Fruit fly (Drosophila melanogaster): ENCODE data around the gene klu.

Gene klu

DNA sequence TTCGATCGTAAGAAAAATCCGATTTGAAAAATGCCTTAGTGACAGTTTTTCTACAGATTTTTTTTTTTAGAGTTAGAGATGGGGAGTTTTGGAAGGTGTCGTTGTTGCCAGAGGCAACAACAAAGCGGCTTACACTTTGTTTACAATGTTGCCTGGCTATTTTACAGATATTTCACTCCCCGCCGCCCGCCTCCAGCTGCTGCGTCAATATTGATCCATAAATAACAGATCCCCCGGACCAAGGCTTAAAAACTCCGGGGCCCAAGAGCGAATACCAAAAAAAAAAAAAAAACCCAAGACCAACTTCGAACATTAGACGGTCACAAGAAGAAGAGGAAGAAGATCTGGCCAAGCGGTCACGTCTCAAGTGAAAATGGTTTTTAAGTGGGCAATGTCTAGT is 6.1 kb downstream of the klu start:
- peak; percentile 53 for TF ChIP-seq fkh (GFP tag; optimal IDR thresholded peaks at IDR 0.05)
- no peak for TF ChIP-seq CG31627 (GFP tag; optimal IDR thresholded peaks at IDR 0.05)

DNA sequence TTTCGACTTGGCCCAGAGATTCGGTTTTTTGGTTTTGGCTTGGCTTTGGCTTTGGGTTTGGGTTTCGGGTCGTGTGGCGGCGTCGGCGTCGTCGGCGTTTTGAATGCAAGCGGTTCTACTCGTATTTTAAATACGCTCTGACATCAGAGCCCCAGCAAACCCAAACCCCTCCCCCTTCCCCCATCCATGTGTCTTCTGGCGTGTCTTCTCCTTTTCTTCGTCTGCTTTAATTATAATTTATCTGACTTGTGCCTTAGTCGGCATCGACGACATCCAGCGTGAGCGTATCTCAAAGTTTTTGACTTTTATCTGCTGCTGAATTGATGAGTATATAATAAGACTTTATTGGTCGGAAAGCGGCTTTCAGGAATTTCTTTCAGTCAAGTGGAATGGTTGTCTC is 7.3 kb downstream of the klu start:
- TF ChIP-seq CG4318 (GFP tag; optimal IDR thresholded peaks at IDR 0.05) (no peak), Sox14 (GFP tag; optimal IDR thresholded peaks at IDR 0.05) (no peak), topi (GFP tag; optimal IDR thresholded peaks at IDR 0.05) (no peak), CG10669 (GFP tag; optimal IDR thresholded peaks at IDR 0.05) (no peak), dsx (GFP tag; optimal IDR thresholded peaks at IDR 0.05; ENCODE audit: poor library complexity, severe bottlenecking) (no peak), Lpt (GFP tag; optimal IDR thresholded peaks at IDR 0.05) (no peak), CG6163 (GFP tag; IDR thresholded peaks at IDR 0.05) (no peak), CG9139 (GFP tag; optimal IDR thresholded peaks at IDR 0.05) (no peak), CG8319 (GFP tag; optimal IDR thresholded peaks at IDR 0.05) (no peak), CG10631 (GFP tag; optimal IDR thresholded peaks at IDR 0.05) (no peak), CG6854 (GFP tag; optimal IDR thresholded peaks at IDR 0.05) (no peak)

DNA sequence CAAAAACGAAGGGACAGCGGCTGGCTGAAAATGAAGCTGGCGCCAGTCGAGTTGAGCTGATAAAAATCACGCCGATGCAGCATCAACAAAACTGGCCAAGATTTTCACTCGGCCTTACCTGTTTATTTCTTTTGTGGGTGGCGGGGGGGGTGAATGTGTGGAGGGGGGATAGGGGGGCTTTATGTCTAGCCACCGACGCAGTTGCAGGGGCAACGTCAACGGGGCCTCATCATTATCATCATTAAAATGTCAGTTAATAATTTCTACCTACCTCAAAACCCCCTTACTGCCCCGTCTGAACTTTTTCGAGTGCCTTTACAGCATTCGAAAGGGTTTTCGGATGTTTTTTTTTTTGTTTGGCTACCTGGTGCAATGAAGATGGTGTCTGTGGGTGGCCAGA is 9.4 kb downstream of the klu start:
- no peak for TF ChIP-seq CG4318 (GFP tag; optimal IDR thresholded peaks at IDR 0.05)
- no peak for TF ChIP-seq CG6854 (GFP tag; optimal IDR thresholded peaks at IDR 0.05)
- no peak for TF ChIP-seq Hr4 (GFP tag; optimal IDR thresholded peaks at IDR 0.05)
- TF ChIP-seq CG3919 (GFP tag; optimal IDR thresholded peaks at IDR 0.05): no peak
- TF ChIP-seq CG6792 (GFP tag; optimal IDR thresholded peaks at IDR 0.05): no peak
- TF ChIP-seq lz (GFP tag; optimal IDR thresholded peaks at IDR 0.05): no peak
- no peak for TF ChIP-seq Eip78C (GFP tag)
- TF ChIP-seq net (GFP tag; optimal IDR thresholded peaks at IDR 0.05): no peak
- no peak for TF ChIP-seq CG8119 (GFP tag; IDR thresholded peaks at IDR 0.05)
- no peak for TF ChIP-seq Sox102F (GFP tag; optimal IDR thresholded peaks at IDR 0.05)
- no peak for TF ChIP-seq CG16779 (tag; optimal IDR thresholded peaks at IDR 0.05)
- no peak for TF ChIP-seq CG8319 (GFP tag; optimal IDR thresholded peaks at IDR 0.05)
- no peak for TF ChIP-seq fd59A (GFP tag; optimal IDR thresholded peaks at IDR 0.05)
- TF ChIP-seq CG34406 (GFP tag; optimal IDR thresholded peaks at IDR 0.05): no peak
- TF ChIP-seq CG15336 (GFP tag; IDR thresholded peaks at IDR 0.05): no peak
- TF ChIP-seq CG11762 (GFP tag; optimal IDR thresholded peaks at IDR 0.05; ENCODE audit: insufficient read depth): no peak
- no peak for TF ChIP-seq cyc (GFP tag; optimal IDR thresholded peaks at IDR 0.05)
- TF ChIP-seq Eip75B (GFP tag; optimal IDR thresholded peaks at IDR 0.05): no peak
- TF ChIP-seq dsx (GFP tag; optimal IDR thresholded peaks at IDR 0.05; ENCODE audit: poor library complexity, severe bottlenecking): no peak

DNA sequence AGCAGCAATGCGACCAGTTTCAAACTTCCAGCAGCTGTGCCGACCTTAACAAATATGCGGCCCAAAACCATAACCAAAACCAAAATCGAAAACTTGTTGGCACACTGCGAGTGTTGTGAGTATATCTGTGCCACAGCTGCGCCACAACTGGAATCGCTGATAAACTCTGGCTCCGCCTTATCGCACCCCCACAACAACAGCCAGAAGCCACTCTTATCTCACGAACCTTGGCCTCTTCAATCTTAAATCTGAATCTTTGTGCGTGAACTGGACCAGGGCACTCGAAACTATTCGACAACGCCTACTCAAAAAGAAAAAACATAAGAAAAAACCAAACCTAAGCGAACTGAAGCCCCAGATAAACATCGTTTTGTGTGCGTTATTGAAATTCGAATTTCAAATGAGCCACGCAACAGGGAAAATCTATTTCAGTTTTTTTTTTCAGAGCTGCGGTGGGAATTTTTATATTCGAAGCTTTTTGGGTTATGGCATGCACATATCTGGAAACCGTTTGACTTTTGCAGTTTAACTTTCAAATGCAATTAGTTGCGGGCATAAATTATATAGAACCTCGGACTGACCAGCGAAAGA is 11.7 kb downstream of the klu start:
- TF ChIP-seq Hr38 (GFP tag; optimal IDR thresholded peaks at IDR 0.05): no peak
- peak; percentile 97 for TF ChIP-seq svp (GFP tag)
- TF ChIP-seq CG11294 (GFP tag; IDR thresholded peaks at IDR 0.05): 0 out of 2 replicates have a peak, but pooled peaks have one; percentile 6

DNA sequence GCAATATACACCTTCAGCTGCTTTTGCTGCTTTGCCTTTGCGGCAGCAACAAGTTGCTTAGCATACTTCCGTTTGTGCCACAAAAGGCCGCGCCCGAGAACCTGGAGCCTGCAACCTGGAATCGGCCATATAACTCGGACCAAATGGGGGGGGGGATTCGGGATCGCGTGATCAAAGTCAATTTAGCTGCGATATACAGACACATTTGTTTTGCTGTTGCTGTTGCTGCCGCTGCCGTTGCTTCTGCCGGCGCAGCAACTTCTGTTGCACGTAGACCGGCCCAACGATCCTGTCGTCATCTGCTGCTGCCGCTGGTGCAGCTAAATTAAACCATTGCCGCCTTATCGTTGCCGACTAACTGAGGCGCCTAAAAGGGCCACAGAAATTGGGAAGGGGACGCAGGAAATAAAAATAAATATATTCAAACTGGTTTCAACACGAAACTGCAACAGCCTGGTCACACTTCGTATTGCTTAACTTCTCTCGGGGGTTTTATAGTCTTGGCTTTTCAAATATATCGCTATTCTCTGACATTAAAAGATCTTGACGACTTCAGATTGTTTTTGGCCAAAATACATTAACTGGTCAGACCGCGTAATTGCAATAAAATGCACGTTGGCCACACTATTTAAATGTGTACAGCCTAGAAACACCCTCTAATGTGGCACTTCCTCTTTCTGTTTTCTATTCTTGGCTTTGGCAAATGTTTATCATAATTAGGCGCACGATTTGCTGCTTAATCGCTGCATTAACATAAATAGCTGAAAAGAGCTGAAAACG is 17.6 kb downstream of the klu start:
- no peak for TF ChIP-seq dsx (GFP tag; optimal IDR thresholded peaks at IDR 0.05; ENCODE audit: poor library complexity, severe bottlenecking)
- TF ChIP-seq CG6163 (GFP tag; IDR thresholded peaks at IDR 0.05): no peak
- no peak for TF ChIP-seq CG6276 (GFP tag; optimal IDR thresholded peaks at IDR 0.05)
- no peak for TF ChIP-seq Hr39 (GFP tag; optimal IDR thresholded peaks at IDR 0.05)
- TF ChIP-seq CG6808 (GFP tag; optimal IDR thresholded peaks at IDR 0.05): no peak
- TF ChIP-seq Eip93F (GFP tag; optimal IDR thresholded peaks at IDR 0.05): no peak
- no peak for TF ChIP-seq Ets21C (GFP tag; optimal IDR thresholded peaks at IDR 0.05)
- TF ChIP-seq Met (GFP tag; optimal IDR thresholded peaks at IDR 0.05): no peak
- TF ChIP-seq Sox14 (GFP tag; optimal IDR thresholded peaks at IDR 0.05): no peak
- peak; percentile 36 for TF ChIP-seq svp (GFP tag)
- TF ChIP-seq CG1621 (tag; optimal IDR thresholded peaks at IDR 0.05): no peak
- TF ChIP-seq ss (GFP tag; optimal IDR thresholded peaks at IDR 0.05): peak; percentile 14 to 99
- TF ChIP-seq Lpt (GFP tag; optimal IDR thresholded peaks at IDR 0.05): no peak
- TF ChIP-seq CG15336 (GFP tag; IDR thresholded peaks at IDR 0.05): no peak
- no peak for TF ChIP-seq net (GFP tag; optimal IDR thresholded peaks at IDR 0.05)
- peak; percentile 33 for TF ChIP-seq Eip78C (GFP tag)
- no peak for TF ChIP-seq lz (GFP tag; optimal IDR thresholded peaks at IDR 0.05)
- no peak for TF ChIP-seq CG3919 (GFP tag; optimal IDR thresholded peaks at IDR 0.05)
